Worm (Caenorhabditis elegans): ENCODE results near the gene fat-4.
A peak's percentile ranks its signal among the peaks of the same experiment; 100 is the strongest.

fat-4 gene

DNA sequence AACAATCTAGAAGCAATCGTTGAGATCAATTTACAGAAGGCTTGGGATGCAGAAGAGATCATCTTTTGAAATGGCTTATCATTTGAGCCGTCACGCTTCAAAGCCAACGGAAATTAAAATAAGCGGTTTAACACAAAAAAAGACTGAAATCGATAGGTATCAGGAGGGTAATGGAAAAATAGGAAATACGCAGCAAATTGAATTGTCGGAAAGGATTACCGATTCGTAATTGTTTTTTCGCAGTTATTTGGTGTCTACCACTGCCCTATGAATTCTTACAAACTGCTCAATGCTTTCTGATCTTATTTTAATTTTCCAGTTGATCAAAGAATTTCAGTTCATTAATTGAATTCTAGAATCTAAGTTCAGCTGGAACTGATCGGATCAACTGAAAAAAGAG, 12.3 kb downstream of the fat-4 start:
- TF ChIP-seq sem-4 (tag; optimal IDR thresholded peaks at IDR 0.05), result no peak
- TF ChIP-seq elt-1 (tag; optimal IDR thresholded peaks at IDR 0.05), result no peak
- no peak for TF ChIP-seq R02D3.7 (tag; optimal IDR thresholded peaks at IDR 0.05)
- no peak for TF ChIP-seq nhr-21 (tag; optimal IDR thresholded peaks at IDR 0.05)
- no peak for TF ChIP-seq gmeb-1 (tag; optimal IDR thresholded peaks at IDR 0.05)
- no peak for TF ChIP-seq mab-5 (tag; optimal IDR thresholded peaks at IDR 0.05)
- no peak for TF ChIP-seq ceh-16 (tag; optimal IDR thresholded peaks at IDR 0.05)

DNA sequence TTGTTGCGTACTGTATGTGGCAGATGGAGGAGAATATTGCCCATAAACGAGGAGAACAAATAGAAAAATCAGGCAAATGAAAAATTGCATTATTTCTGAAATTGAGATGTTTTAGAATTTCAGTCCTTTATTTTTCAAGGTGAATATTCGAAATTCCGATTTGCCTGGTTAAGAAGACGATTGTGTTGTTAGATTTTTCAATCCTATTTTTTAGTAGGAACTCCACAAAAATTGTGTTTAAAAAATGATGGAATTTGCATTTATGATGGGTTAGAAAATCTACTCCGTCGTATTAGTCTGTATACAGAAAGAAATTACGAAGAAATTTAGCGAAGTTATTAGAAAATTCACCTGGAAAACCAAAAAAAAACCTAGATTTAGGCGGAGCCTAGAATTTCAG, 16.2 kb downstream of the fat-4 start, which contains the start of gene egl-20:
Gene egl-20 (minus strand): TSS at position 101 of the 400 bp plus-strand sequence.
- TF ChIP-seq zag-1 (tag; optimal IDR thresholded peaks at IDR 0.05) (no peak), elt-3 (tag; optimal IDR thresholded peaks at IDR 0.05) (no peak), nhr-12 (tag; optimal IDR thresholded peaks at IDR 0.05) (no peak), mdl-1 (tag; optimal IDR thresholded peaks at IDR 0.05) (no peak), unc-62 (GFP tag; optimal IDR thresholded peaks at IDR 0.05) (no peak), nhr-77 (tag; optimal IDR thresholded peaks at IDR 0.05) (no peak), ceh-82 (tag; optimal IDR thresholded peaks at IDR 0.05) (no peak), mbf-1 (tag; optimal IDR thresholded peaks at IDR 0.05) (no peak), nhr-21 (tag; optimal IDR thresholded peaks at IDR 0.05) (no peak), ceh-16 (tag; optimal IDR thresholded peaks at IDR 0.05) (no peak), aly-2 (tag; optimal IDR thresholded peaks at IDR 0.05) (no peak)

DNA sequence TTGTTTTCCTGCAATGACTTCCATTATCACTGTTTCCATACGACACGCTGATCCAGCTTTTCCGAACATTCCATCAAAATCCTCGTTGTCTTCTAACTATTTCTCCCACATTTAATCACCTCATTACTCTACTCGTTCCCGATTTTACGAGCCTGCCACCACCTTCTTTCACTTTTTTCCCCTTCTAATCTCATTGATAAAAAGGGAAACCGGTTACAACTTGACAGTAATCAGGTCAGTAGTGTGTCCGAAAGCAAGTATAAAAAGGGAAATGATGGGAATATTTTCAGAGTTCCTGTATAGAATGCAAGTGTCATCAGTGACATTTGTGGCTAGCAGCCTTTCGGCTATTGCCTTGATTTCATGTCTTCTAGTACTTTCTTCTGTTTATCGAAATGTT, 22.4 kb downstream of the fat-4 start, which contains the start of gene col-123:
Gene col-123 (plus strand): TSS at position 301 of the 400 bp plus-strand sequence.
- TF ChIP-seq nhr-77 (tag; optimal IDR thresholded peaks at IDR 0.05) (no peak), sma-9 (GFP tag; optimal IDR thresholded peaks at IDR 0.05) (no peak), sma-9 (tag; optimal IDR thresholded peaks at IDR 0.05) (no peak), nhr-12 (tag; optimal IDR thresholded peaks at IDR 0.05) (no peak), mab-5 (tag; optimal IDR thresholded peaks at IDR 0.05) (no peak), sem-4 (tag; optimal IDR thresholded peaks at IDR 0.05) (no peak), aly-2 (tag; optimal IDR thresholded peaks at IDR 0.05) (no peak), nhr-11 (tag; optimal IDR thresholded peaks at IDR 0.05) (no peak), fos-1 (tag; optimal IDR thresholded peaks at IDR 0.05) (no peak), lin-13 (GFP tag; optimal IDR thresholded peaks at IDR 0.05) (no peak), ztf-1 (GFP tag; conservative IDR thresholded peaks at IDR 0.05) (no peak), ama-1 (optimal IDR thresholded peaks at IDR 0.05) (no peak), lin-11 (tag; optimal IDR thresholded peaks at IDR 0.05) (no peak), Y55F3AM.14 (GFP tag; optimal IDR thresholded peaks at IDR 0.05) (no peak)

DNA sequence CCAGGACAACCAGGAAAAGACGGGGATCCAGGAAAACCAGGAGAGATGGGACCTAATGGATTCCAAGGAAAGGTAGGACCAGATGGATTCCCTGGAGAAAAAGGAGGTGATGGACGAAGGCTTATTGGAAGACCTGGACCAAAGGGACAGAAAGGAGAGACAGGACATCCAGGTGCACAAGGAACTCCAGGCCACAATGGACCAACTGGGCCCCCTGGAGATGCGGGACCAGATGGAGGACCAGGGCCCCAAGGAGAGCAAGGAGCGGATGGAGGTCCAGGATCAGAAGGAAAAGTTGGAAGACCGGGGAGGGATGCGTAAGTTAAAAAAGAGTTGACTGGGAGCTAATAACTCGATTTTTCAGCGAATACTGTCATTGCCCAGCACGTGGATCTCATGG, 23.4 kb downstream of the fat-4 start:
- no peak for TF ChIP-seq F13H6.1 (tag; optimal IDR thresholded peaks at IDR 0.05)
- TF ChIP-seq nhr-25 (tag; optimal IDR thresholded peaks at IDR 0.05), result no peak
- TF ChIP-seq ama-1 (optimal IDR thresholded peaks at IDR 0.05), result no peak
- TF ChIP-seq elt-3 (tag; optimal IDR thresholded peaks at IDR 0.05), result no peak
- TF ChIP-seq ztf-1 (GFP tag; conservative IDR thresholded peaks at IDR 0.05), result no peak
- TF ChIP-seq lin-39 (tag; optimal IDR thresholded peaks at IDR 0.05), result no peak
- TF ChIP-seq crh-2 (tag; optimal IDR thresholded peaks at IDR 0.05), result no peak
- TF ChIP-seq ztf-4 (tag; optimal IDR thresholded peaks at IDR 0.05), result no peak
- no peak for TF ChIP-seq unc-62 (GFP tag; optimal IDR thresholded peaks at IDR 0.05)
- TF ChIP-seq ztf-11 (tag; optimal IDR thresholded peaks at IDR 0.05), result no peak
- TF ChIP-seq lin-11 (tag; optimal IDR thresholded peaks at IDR 0.05), result no peak

DNA sequence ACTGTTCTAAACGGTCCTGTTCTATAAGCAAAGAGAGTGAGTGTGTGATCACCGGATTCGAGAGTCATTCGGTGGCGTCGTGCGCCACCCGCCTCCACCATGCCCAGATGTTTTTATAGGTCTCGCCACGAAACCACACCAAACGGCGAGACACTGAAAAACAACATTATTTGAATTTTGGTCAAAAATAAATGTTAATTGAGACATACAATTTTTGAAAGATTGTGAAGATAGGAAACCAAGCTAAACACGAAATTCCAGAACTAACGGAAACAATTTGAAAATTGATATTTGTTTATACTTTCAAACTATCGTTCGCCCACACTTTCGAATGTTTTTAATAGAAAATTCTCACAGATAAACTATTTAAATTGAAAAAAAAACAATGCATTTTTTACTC, 25.3 kb downstream of the fat-4 start, which contains the start of gene catp-6:
Gene catp-6 (minus strand): TSS at position 101 of the 400 bp plus-strand sequence.
- no peak for TF ChIP-seq elt-3 (tag; optimal IDR thresholded peaks at IDR 0.05)
- TF ChIP-seq crh-2 (tag; optimal IDR thresholded peaks at IDR 0.05), result no peak
- TF ChIP-seq zag-1 (tag; optimal IDR thresholded peaks at IDR 0.05), result no peak

DNA sequence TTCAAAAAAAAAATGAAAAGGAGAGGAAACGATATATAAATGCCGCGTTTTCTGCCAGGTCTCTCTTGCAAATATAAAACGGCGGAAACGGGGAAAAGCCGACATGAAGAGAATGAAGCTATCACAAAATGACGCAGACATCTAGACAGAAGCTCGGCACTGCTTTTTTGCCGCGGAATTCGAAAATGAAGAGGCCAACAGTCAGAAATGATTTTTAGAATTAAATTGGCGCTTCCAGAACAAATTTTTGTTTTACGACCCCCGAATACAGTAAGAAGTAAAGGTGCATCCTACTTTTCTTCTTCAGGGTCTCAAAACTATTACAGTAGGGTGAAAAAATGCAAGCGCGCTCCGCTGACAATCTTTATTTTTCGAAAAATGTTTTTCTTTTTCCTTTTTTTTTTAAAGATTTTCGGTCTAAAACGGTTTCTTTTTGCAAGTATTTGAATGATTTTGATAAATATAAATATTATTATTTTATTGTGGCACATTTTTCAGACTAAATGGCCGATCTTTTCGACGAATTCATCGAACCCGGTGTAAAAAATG, 26.0 kb downstream of the fat-4 start, which contains the start of gene mtr-4:
Gene mtr-4 (plus strand): TSS at position 499 of the 549 bp plus-strand sequence.
- TF ChIP-seq nhr-12 (tag; optimal IDR thresholded peaks at IDR 0.05) (no peak), ama-1 (optimal IDR thresholded peaks at IDR 0.05) (no peak), fos-1 (tag; optimal IDR thresholded peaks at IDR 0.05) (peak; percentile 44), nhr-129 (tag; optimal IDR thresholded peaks at IDR 0.05) (peak; percentile 30), mab-5 (tag; optimal IDR thresholded peaks at IDR 0.05) (no peak), mdl-1 (tag; optimal IDR thresholded peaks at IDR 0.05) (no peak), elt-1 (tag; optimal IDR thresholded peaks at IDR 0.05) (no peak), C34F6.9 (tag; optimal IDR thresholded peaks at IDR 0.05) (peak; percentile 50)
